Worm (Caenorhabditis elegans) whole organism, L4/young adult: ENCODE results near the gene clec-57.

Experiments
- W03F9.2 ChIP-seq: fragments of 150-350 bp; optimal IDR thresholded peaks from 2 replicates; lab custom pipeline; 2014; ENCODE audit warnings: missing biosample characterization, missing genetic modification characterization
- dao-5 ChIP-seq: sonication (generic microtip); optimal IDR thresholded peaks from 2 replicates; lab custom pipeline; 2016; ENCODE audit warnings: missing genotype, missing genetic modification characterization, moderate library complexity, missing compliant biosample characterization
- him-1 ChIP-seq: sonication (generic microtip); optimal IDR thresholded peaks from 2 replicates; lab custom pipeline; 2016; ENCODE audit warnings: missing genotype, missing genetic modification reagents, missing genetic modification characterization, missing compliant biosample characterization

Gene clec-57

DNA sequence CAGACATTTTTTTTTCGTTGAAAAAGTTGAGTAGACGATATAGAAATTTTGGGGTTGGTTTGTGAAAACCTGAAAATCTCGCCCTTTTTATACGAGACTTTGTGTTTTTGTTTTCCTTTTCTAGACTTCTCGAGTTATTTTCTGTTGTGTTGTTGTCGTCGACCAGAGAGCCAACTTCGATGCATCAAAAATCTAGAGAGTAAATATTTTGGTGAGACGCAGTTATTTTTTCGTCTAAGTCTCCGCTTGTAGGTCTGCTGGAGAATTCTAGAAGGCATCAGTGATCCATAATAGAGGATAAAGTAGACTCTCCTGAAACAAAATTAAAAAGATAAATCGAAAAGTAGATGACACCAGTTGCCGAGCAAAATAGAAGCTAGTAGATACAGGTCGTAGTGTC lies 4.7 kb upstream of the clec-57 start, which contains the start of gene F08H9.4:
TSS of gene F08H9.4 (minus strand) at position 61 of the 400 bp plus-strand sequence.
- TF ChIP-seq dao-5 (tag; lab: Kevin White, UChicago) (no peak), him-1 (no peak), W03F9.2 (tag; lab: Kevin White, UChicago) (no peak)

DNA sequence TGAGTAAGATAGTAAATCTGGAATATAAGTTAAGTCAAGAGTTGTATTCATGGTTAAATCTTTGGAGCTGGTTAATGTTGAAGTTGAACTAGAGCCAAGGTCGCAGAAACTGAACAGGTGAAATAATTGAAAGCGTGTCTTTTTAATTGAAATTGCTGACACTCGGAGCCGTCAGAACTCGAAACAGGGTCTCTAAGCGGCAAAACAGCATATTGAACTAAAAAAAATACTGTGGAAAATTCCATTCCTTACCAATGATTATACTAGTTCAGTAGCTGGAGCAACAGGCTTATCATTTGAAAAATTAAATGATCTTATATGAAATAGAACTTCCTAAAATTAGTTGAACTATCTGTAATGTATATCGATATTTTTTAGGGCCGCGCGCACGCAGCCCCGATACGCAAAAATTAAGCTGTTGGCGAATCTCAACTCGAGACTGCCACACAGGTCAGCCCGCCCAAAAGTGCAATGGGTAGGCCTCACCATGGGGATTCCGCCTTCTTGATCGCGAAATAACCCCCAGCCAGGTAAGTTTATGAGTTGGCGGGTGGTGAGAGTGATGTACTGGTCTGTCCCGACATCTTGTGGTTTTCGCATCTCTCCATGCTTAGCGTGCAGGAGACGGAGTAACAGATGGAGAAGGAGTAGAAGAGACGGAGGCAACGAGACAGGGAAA lies 696 bp upstream of the clec-57 start, which contains the start of gene srz-97:
TSS of gene srz-97 (minus strand) at position 51 of the 679 bp plus-strand sequence.
- TF ChIP-seq dao-5 (tag; lab: Kevin White, UChicago): no peak
- no peak for TF ChIP-seq him-1
- TF ChIP-seq W03F9.2 (tag; lab: Kevin White, UChicago): no peak

ce11 chrV:14472229-14472628 lies 3.2 kb downstream of the clec-57 start, which contains the start of gene clec-227:
Gene clec-227 (plus strand): TSS chrV:14472529.
- TF ChIP-seq dao-5 (tag; lab: Kevin White, UChicago) (no peak), W03F9.2 (tag; lab: Kevin White, UChicago) (no peak), him-1 (no peak)

DNA sequence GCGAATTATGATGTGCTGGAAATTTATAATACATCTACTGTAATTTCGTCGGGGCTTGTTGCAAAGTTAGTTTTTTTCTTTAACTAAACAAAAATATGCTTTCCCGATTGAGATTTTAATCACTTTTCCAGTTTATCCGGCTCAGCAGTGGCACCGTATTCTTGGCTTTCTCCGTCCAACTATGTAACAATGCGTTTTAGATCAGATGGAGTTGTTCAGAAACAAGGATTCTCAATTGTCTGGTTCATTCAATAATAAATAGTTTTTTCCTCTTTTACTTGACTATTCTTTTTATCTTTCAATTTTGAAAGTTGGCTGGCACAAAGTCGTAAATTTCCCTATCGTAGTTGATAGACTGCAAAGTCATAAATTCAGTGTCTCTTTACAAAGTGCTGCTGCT lies 5.1 kb downstream of the clec-57 start, which contains the start of gene clec-56:
TSS of gene clec-56 (plus strand) at position 301 of the 400 bp plus-strand sequence.
- TF ChIP-seq him-1 (no peak), W03F9.2 (tag; lab: Kevin White, UChicago) (no peak)

DNA sequence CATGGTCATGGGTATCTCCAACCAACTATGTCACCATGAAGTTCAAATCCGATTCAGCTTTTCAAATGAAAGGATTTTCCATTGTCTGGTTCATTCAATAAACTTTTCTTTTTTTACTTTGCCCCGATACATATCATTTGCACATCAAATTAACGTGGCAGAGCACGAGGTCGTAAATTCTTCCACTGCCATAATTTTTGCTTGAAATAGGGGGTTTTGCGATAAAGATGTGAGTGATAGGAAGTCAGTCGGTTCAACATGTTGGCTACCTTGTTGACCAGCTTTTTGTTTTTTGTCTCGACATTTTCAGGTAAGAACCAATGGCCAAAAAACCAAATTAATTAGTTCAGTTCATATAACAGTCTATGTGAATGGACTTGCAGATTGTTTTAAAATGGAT lies 7.6 kb downstream of the clec-57 start, which contains the start of gene clec-54:
TSS of gene clec-54 (plus strand) at position 224 of the 400 bp plus-strand sequence.
- TF ChIP-seq him-1: no peak
- no peak for TF ChIP-seq dao-5 (tag; lab: Kevin White, UChicago)
- no peak for TF ChIP-seq W03F9.2 (tag; lab: Kevin White, UChicago)

DNA sequence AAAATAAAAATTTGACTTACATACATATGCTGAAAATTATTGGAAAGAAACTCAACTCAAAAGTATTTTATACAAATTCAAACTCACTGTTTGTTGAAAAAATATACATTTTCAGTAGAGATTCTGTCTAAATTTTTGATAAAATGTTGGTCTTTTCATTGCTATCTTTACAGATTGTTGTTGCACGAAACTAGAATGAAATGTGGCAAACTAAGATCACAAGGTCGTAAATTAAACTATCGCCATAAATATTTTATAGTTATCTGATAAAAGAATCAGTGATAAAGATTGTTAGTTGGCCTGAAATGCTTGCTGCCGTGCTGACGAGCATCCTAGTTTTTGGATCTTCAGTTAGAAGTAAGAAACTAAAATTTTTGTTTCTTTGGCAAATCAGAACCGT lies 9.9 kb downstream of the clec-57 start, which contains the start of gene clec-55:
TSS of gene clec-55 (plus strand) at position 301 of the 400 bp plus-strand sequence.
- TF ChIP-seq W03F9.2 (tag; lab: Kevin White, UChicago) (no peak), dao-5 (tag; lab: Kevin White, UChicago) (no peak), him-1 (no peak)

- TF ChIP-seq him-1 (no peak), dao-5 (tag; lab: Kevin White, UChicago) (no peak), W03F9.2 (tag; lab: Kevin White, UChicago) (no peak)
Observed at ce11 chrV:14480533-14480932, 11.5 kb downstream of the clec-57 start.

DNA sequence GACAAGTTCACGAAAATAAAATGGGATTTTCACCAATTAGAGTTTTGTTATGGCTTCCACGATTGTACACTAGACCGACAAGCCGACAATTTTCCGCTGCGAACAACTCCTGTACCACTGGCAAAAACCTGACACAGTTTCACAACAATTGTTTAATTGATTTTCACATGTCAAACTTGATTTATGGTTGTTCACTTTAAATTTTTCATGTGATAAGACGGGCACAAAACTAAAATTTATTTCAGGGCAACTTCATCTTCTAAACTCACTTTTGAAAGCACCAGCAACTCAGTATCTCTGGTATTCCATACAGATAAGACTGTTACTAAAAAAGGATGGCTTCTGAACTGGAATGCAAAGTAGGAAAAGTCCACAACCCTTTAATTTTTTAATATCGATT lies 12.4 kb downstream of the clec-57 start, which contains the start of gene R02D5.7:
TSS of gene R02D5.7 (minus strand) at position 101 of the 400 bp plus-strand sequence.
- TF ChIP-seq dao-5 (tag; lab: Kevin White, UChicago) (no peak), W03F9.2 (tag; lab: Kevin White, UChicago) (no peak), him-1 (no peak)

DNA sequence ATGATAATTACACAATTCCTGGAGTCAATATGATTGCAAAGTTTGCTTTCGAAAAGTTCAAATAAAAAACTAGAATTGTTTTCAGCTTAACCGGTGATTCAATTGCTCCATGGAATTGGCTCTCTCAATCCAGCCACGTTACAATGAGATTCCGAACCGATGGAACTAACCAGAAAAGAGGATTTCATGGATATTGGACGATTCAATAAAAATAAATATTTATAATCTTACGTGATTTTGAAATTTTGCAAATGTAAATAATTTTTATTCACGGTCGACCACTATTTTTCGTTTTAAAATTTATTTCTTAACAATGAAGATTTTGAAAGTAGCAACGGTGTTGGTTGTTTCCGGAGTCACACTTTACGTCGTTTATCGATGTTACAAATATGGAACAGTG lies 13.0 kb downstream of the clec-57 start, which contains the start of gene R02D5.10:
TSS of gene R02D5.10 (plus strand) at position 301 of the 400 bp plus-strand sequence.
- TF ChIP-seq him-1 (no peak), dao-5 (tag; lab: Kevin White, UChicago) (no peak), W03F9.2 (tag; lab: Kevin White, UChicago) (no peak)

- TF ChIP-seq dao-5 (tag; lab: Kevin White, UChicago) (no peak), W03F9.2 (tag; lab: Kevin White, UChicago) (no peak), him-1 (no peak)
Observed at ce11 chrV:14482728-14483210, 13.7 kb downstream of the clec-57 start, which contains the start of gene R02D5.3. Gene R02D5.3 (plus strand): TSS chrV:14483160.

DNA sequence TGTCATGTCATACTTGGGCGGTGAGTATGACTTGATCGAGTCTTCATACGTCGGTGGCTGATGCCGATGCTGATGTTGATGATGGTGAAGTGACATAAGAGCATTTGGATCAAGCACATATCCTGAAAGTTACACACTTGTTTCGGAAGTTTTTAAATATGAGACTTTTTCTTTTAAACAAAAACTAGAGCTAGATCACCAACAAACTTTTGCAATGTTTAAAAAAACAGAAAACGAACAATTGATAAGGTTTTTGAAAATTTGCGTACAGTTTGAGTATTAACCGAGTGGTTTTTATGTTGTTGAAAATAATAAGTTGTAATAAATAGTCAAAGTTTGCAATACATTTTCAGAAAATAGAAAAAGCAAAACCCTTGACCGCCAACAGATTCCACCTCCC lies 15.6 kb downstream of the clec-57 start, which contains the start of gene R02D5.4:
TSS of gene R02D5.4 (minus strand) at position 101 of the 400 bp plus-strand sequence.
- TF ChIP-seq him-1 (no peak), dao-5 (tag; lab: Kevin White, UChicago) (no peak), W03F9.2 (tag; lab: Kevin White, UChicago) (no peak)

ce11 chrV:14491097-14491496 lies 22.1 kb downstream of the clec-57 start:
- TF ChIP-seq dao-5 (tag; lab: Kevin White, UChicago) (no peak), him-1 (no peak), W03F9.2 (tag; lab: Kevin White, UChicago) (no peak)

DNA sequence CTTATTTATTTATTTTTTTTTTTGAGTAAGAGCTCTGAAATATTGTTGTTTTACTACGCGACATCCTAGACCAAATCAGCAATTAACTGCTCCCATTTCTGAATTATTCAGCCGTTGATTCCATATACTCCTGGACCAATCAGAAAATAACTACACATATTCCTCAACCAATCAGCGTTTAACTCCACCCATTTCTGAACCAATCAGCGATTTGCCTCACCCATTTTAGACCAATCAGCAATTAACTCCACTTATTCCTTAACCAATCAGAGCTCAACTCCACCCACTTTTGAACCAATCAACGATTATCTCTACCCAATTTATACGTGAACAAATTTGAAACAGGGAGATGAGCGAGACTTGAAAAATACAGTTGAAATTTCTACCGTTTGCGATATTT lies 24.6 kb downstream of the clec-57 start:
- TF ChIP-seq W03F9.2 (tag; lab: Kevin White, UChicago): no peak
- TF ChIP-seq dao-5 (tag; lab: Kevin White, UChicago): no peak
- TF ChIP-seq him-1: no peak

ce11 chrV:14495493-14495892 lies 26.5 kb downstream of the clec-57 start:
- no peak for TF ChIP-seq him-1
- TF ChIP-seq dao-5 (tag; lab: Kevin White, UChicago): no peak
- no peak for TF ChIP-seq W03F9.2 (tag; lab: Kevin White, UChicago)
